Worm (Caenorhabditis elegans): ENCODE data around the gene copb-1.

DNA sequence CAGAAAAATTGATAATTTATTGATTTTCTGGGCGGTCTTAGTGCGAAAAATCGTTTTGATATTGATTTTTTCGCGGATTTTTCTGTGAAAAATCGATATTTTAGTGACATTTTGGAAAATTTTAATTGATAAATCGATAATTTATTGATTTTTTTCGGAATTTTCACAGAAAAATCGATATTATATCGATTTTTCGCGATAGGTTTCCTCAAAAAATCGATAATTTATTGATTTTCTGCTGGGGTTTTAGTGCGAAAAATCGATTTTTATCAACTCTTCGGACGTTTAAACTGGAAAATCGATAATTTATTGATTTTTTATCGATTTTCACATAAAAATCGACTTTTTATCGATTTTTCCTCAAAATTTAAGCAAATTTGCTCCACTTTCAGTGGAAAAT is 11.1 kb upstream of the copb-1 start:
- TF ChIP-seq F13H6.1 (tag; optimal IDR thresholded peaks at IDR 0.05) (no peak), pat-9 (tag; optimal IDR thresholded peaks at IDR 0.05) (no peak), dve-1 (tag; optimal IDR thresholded peaks at IDR 0.05) (no peak), rnt-1 (tag; optimal IDR thresholded peaks at IDR 0.05) (no peak), ama-1 (optimal IDR thresholded peaks at IDR 0.05) (no peak)
